Worm (Caenorhabditis elegans) whole organism, dauer: ENCODE measurements around the gene cca-1.

ENCODE experiments used
- unc-62 ChIP-seq: sonication (generic microtip); optimal IDR thresholded peaks from 2 replicates; lab custom pipeline; 2017; ENCODE audit warnings: missing biosample characterization, missing genetic modification reagents, missing genetic modification characterization

Gene cca-1

ce11 chrX:7814747-7815146 is 61.0 kb downstream of the cca-1 start:
- TF ChIP-seq unc-62 (GFP tag; lab: Kevin White, UChicago) = no peak

ce11 chrX:7810991-7811390 is 64.8 kb downstream of the cca-1 start:
- TF ChIP-seq unc-62 (GFP tag; lab: Kevin White, UChicago) = no peak

ce11 chrX:7809352-7810196 is 66.2 kb downstream of the cca-1 start:
- no peak for TF ChIP-seq unc-62 (GFP tag; lab: Kevin White, UChicago)

ce11 chrX:7808388-7808787 is 67.4 kb downstream of the cca-1 start:
- TF ChIP-seq unc-62 (GFP tag; lab: Kevin White, UChicago) = no peak

ce11 chrX:7800370-7800769 is 75.4 kb downstream of the cca-1 start:
- no peak for TF ChIP-seq unc-62 (GFP tag; lab: Kevin White, UChicago)

- TF ChIP-seq unc-62 (GFP tag; lab: Kevin White, UChicago) = no peak
These were observed 76.1 kb downstream of the cca-1 start, which contains the start of gene gpx-7 for ce11 chrX:7799680-7800079. Gene gpx-7, minus strand, starts transcription at chrX:7799780.

- no peak for TF ChIP-seq unc-62 (GFP tag; lab: Kevin White, UChicago)
These were observed 77.3 kb downstream of the cca-1 start, which contains the start of gene adm-4 for ce11 chrX:7798248-7799020. Gene adm-4, minus strand, starts transcription at chrX:7798298.
